Worm (Caenorhabditis elegans): ENCODE data around the gene epg-4.
A peak's percentile ranks its signal among the peaks of the same experiment; 100 is the strongest.

The epg-4 gene

ce11 chrIII:7179538-7180301 lies 2.2 kb upstream of the epg-4 start, which contains the start of the genes rps-14 and rpl-36:
Gene rps-14 (minus strand): TSS chrIII:7179588.
Gene rpl-36 (plus strand): TSS chrIII:7180251.
- TF ChIP-seq hlh-17 (GFP tag; optimal IDR thresholded peaks at IDR 0.05; ENCODE audit: borderline replicate concordance) (no peak), ztf-11 (tag; optimal IDR thresholded peaks at IDR 0.05) (peak in 1 of 2 experiments; percentile 75), sptf-1 (tag; optimal IDR thresholded peaks at IDR 0.05) (no peak), nhr-90 (tag; optimal IDR thresholded peaks at IDR 0.05; ENCODE audit: poor library complexity) (peak; percentile 92), elt-2 (tag; optimal IDR thresholded peaks at IDR 0.05) (peak; percentile 44), unc-86 (tag; optimal IDR thresholded peaks at IDR 0.05) (peak; percentile 80), aly-2 (tag; optimal IDR thresholded peaks at IDR 0.05) (peak; percentile 47), efl-3 (GFP tag; optimal IDR thresholded peaks at IDR 0.05) (no peak), lin-35 (GFP tag; optimal IDR thresholded peaks at IDR 0.05) (peak; percentile 88 to 93), nhr-84 (tag; optimal IDR thresholded peaks at IDR 0.05) (no peak), ceh-63 (GFP tag; optimal IDR thresholded peaks at IDR 0.05) (no peak), hpl-2 (GFP tag; optimal IDR thresholded peaks at IDR 0.05) (peak; percentile 78), snu-23 (GFP tag; optimal IDR thresholded peaks at IDR 0.05) (peak; percentile 95), snpc-4 (tag; optimal IDR thresholded peaks at IDR 0.05) (peak; percentile 82), ceh-90 (tag; optimal IDR thresholded peaks at IDR 0.05) (peak; percentile 34), elt-3 (tag; optimal IDR thresholded peaks at IDR 0.05) (peak in 3 of 6 experiments; percentile 76 to 94 (median 88)), ama-1 (optimal IDR thresholded peaks at IDR 0.05) (peak; percentile 30), C34B4.2 (tag; optimal IDR thresholded peaks at IDR 0.05) (no peak), egl-13 (tag; optimal IDR thresholded peaks at IDR 0.05) (peak; percentile 71), vab-15 (tag; optimal IDR thresholded peaks at IDR 0.05) (peak; percentile 5), tlp-1 (tag; optimal IDR thresholded peaks at IDR 0.05) (no peak), Y116A8C.19 (tag; optimal IDR thresholded peaks at IDR 0.05; ENCODE audit: borderline replicate concordance) (no peak), lin-14 (GFP tag; optimal IDR thresholded peaks at IDR 0.05) (peak; percentile 92), unc-130 (tag; optimal IDR thresholded peaks at IDR 0.05) (peak; percentile 96), unc-30 (tag; optimal IDR thresholded peaks at IDR 0.05) (no peak), pag-3 (tag; optimal IDR thresholded peaks at IDR 0.05; ENCODE audit: borderline replicate concordance, insufficient read depth) (no peak), skn-1 (tag; optimal IDR thresholded peaks at IDR 0.05) (peak; percentile 94), fkh-8 (tag; optimal IDR thresholded peaks at IDR 0.05) (peak; percentile 88), xbp-1 (tag; optimal IDR thresholded peaks at IDR 0.05) (peak; percentile 94), ets-5 (GFP tag; IDR thresholded peaks at IDR 0.05) (no peak), pax-3 (tag; optimal IDR thresholded peaks at IDR 0.05) (peak; percentile 72), nhr-28 (tag; optimal IDR thresholded peaks at IDR 0.05) (no peak), swsn-7 (tag; optimal IDR thresholded peaks at IDR 0.05) (peak; percentile 92), tbx-2 (tag; optimal IDR thresholded peaks at IDR 0.05) (peak; percentile 87), ceh-88 (GFP tag; IDR thresholded peaks at IDR 0.05) (peak; percentile 68), alr-1 (tag; optimal IDR thresholded peaks at IDR 0.05; ENCODE audit: borderline replicate concordance) (no peak), blmp-1 (tag; optimal IDR thresholded peaks at IDR 0.05) (peak; percentile 93), lin-13 (GFP tag; optimal IDR thresholded peaks at IDR 0.05) (peak; percentile 87), mab-9 (GFP tag; IDR thresholded peaks at IDR 0.05) (peak; percentile 59), ztf-4 (tag; optimal IDR thresholded peaks at IDR 0.05) (peak; percentile 67), unc-62 (GFP tag; optimal IDR thresholded peaks at IDR 0.05) (no peak), C04F5.9 (tag; optimal IDR thresholded peaks at IDR 0.05) (peak; percentile 78), nhr-77 (tag; optimal IDR thresholded peaks at IDR 0.05) (peak; percentile 90), jun-1 (tag; optimal IDR thresholded peaks at IDR 0.05) (peak; percentile 86), mdl-1 (tag; optimal IDR thresholded peaks at IDR 0.05) (peak in 1 of 2 experiments; percentile 82), unc-98 (GFP tag; IDR thresholded peaks at IDR 0.05) (no peak), egl-27 (tag; optimal IDR thresholded peaks at IDR 0.05) (peak in 1 of 2 experiments; percentile 59), aha-1 (tag; optimal IDR thresholded peaks at IDR 0.05) (peak; percentile 77), nhr-20 (tag; optimal IDR thresholded peaks at IDR 0.05) (peak; percentile 94), hlh-4 (tag; optimal IDR thresholded peaks at IDR 0.05) (no peak), sox-4 (tag; optimal IDR thresholded peaks at IDR 0.05) (peak; percentile 59)
